Worm (Caenorhabditis elegans) whole organism, L2 larva: ENCODE results near the gene ZK593.3.

Experiments used
- C34F6.9 ChIP-seq: fragments of 150-350 bp; optimal IDR thresholded peaks from 2 replicates; lab custom pipeline; 2014; ENCODE audit warnings: missing biosample characterization, missing genetic modification characterization
- F13H6.1 ChIP-seq: sonication (generic microtip); optimal IDR thresholded peaks from 2 replicates; lab custom pipeline; 2016; ENCODE audit warnings: missing genetic modification characterization, missing compliant biosample characterization
- R02D3.7 ChIP-seq: fragments of 150-350 bp; optimal IDR thresholded peaks from 2 replicates; lab custom pipeline; 2014; ENCODE audit warnings: missing biosample characterization, missing genetic modification characterization
- Y55F3AM.14 ChIP-seq: fragments of 200-800 bp; sonication (Bioruptor generic); optimal IDR thresholded peaks from 2 replicates; lab custom pipeline; 2018; ENCODE audit warnings: mild to moderate bottlenecking, missing genetic modification characterization, missing compliant biosample characterization
- ZK546.5 ChIP-seq: sonication (generic microtip); optimal IDR thresholded peaks from 2 replicates; lab custom pipeline; 2017; ENCODE audit warnings: missing biosample characterization, missing genetic modification characterization
- alr-1 ChIP-seq: fragments of 150-350 bp; optimal IDR thresholded peaks from 2 replicates; lab custom pipeline; 2014; ENCODE audit warnings: missing biosample characterization, missing genetic modification characterization
- aly-2 ChIP-seq: fragments of 150-350 bp; optimal IDR thresholded peaks from 2 replicates; lab custom pipeline; 2014; ENCODE audit warnings: missing biosample characterization, missing genetic modification characterization
- ama-1 ChIP-seq: fragments of 150-350 bp; optimal IDR thresholded peaks from 2 replicates; lab custom pipeline; 2018; ENCODE audit warnings: inconsistent platforms
- blmp-1 ChIP-seq: sonication (generic microtip); optimal IDR thresholded peaks from 2 replicates; lab custom pipeline; 2017; ENCODE audit warnings: missing genetic modification characterization, mild to moderate bottlenecking, missing compliant biosample characterization, antibody characterized with exemption, moderate library complexity; ENCODE audit not compliant: insufficient read depth
- ceh-16 ChIP-seq: fragments of 150-350 bp; optimal IDR thresholded peaks from 2 replicates; lab custom pipeline; 2014; ENCODE audit warnings: missing biosample characterization, missing genetic modification characterization
- ceh-82 ChIP-seq: fragments of 150-350 bp; optimal IDR thresholded peaks from 2 replicates; lab custom pipeline; 2014; ENCODE audit warnings: missing biosample characterization, missing genetic modification characterization
- crh-2 ChIP-seq: sonication (generic microtip); optimal IDR thresholded peaks from 2 replicates; lab custom pipeline; 2017; ENCODE audit warnings: missing biosample characterization, missing genetic modification characterization
- dmd-4 ChIP-seq: sonication (generic microtip); optimal IDR thresholded peaks from 2 replicates; lab custom pipeline; 2017; ENCODE audit warnings: missing biosample characterization, missing genetic modification characterization
- egl-27 ChIP-seq: sonication (generic microtip); optimal IDR thresholded peaks from 3 replicates; lab custom pipeline; 2017; ENCODE audit warnings: missing biosample characterization, missing genetic modification reagents, missing genetic modification characterization
- elt-1 ChIP-seq: fragments of 150-350 bp; optimal IDR thresholded peaks from 2 replicates; lab custom pipeline; 2014; ENCODE audit warnings: missing biosample characterization, missing genetic modification characterization
- elt-3 ChIP-seq: sonication (generic microtip); optimal IDR thresholded peaks from 2 replicates; lab custom pipeline; 2017; ENCODE audit warnings: missing biosample characterization, missing genetic modification characterization
- fos-1 ChIP-seq: fragments of 150-350 bp; optimal IDR thresholded peaks from 2 replicates; lab custom pipeline; 2014; ENCODE audit warnings: missing biosample characterization, missing genetic modification characterization
- gmeb-1 ChIP-seq: fragments of 150-350 bp; optimal IDR thresholded peaks from 2 replicates; lab custom pipeline; 2014; ENCODE audit warnings: missing biosample characterization, missing genetic modification characterization
- lin-11 ChIP-seq: fragments of 150-350 bp; sonication (generic microtip); optimal IDR thresholded peaks from 2 replicates; lab custom pipeline; 2014; ENCODE audit warnings: missing biosample characterization, missing genetic modification characterization, inconsistent platforms, mixed read lengths
- lin-13 ChIP-seq: fragments of 150-350 bp; optimal IDR thresholded peaks from 2 replicates; lab custom pipeline; 2014; ENCODE audit warnings: missing biosample characterization, missing genetic modification reagents, missing genetic modification characterization
- lin-39 ChIP-seq: fragments of 150-350 bp; optimal IDR thresholded peaks from 2 replicates; lab custom pipeline; 2014; ENCODE audit warnings: missing biosample characterization, missing genetic modification reagents, missing genetic modification characterization
- lsy-2 ChIP-seq, 2 experiments: fragments of 150-350 bp in 1 of 2; sonication (generic microtip) in 1 of 2; optimal IDR thresholded peaks; 2 replicates each; lab custom pipeline; 2014 to 2017; ENCODE audit warnings: missing biosample characterization in 2 of 2, missing genetic modification characterization in 2 of 2
- mab-5 ChIP-seq: fragments of 150-350 bp; optimal IDR thresholded peaks from 2 replicates; lab custom pipeline; 2014; ENCODE audit warnings: missing biosample characterization, missing genetic modification characterization
- mbf-1 ChIP-seq: sonication (generic microtip); optimal IDR thresholded peaks from 2 replicates; lab custom pipeline; 2017; ENCODE audit warnings: missing biosample characterization, missing genetic modification characterization
- mdl-1 ChIP-seq, 2 experiments: fragments of 150-350 bp in 1 of 2; sonication (generic microtip) in 1 of 2; optimal IDR thresholded peaks; 2 replicates each; lab custom pipeline; 2017; ENCODE audit warnings: missing biosample characterization in 2 of 2, missing genetic modification characterization in 2 of 2
- nhr-10 ChIP-seq: sonication (generic microtip); optimal IDR thresholded peaks from 2 replicates; lab custom pipeline; 2017; ENCODE audit warnings: missing biosample characterization, missing genetic modification characterization
- nhr-11 ChIP-seq: fragments of 150-350 bp; optimal IDR thresholded peaks from 2 replicates; lab custom pipeline; 2014; ENCODE audit warnings: missing biosample characterization, missing genetic modification characterization
- nhr-12 ChIP-seq: fragments of 150-350 bp; optimal IDR thresholded peaks from 2 replicates; lab custom pipeline; 2014; ENCODE audit warnings: missing biosample characterization, missing genetic modification characterization
- nhr-129 ChIP-seq: fragments of 150-350 bp; optimal IDR thresholded peaks from 2 replicates; lab custom pipeline; 2014; ENCODE audit warnings: missing biosample characterization, missing genetic modification characterization
- nhr-21 ChIP-seq: fragments of 150-350 bp; optimal IDR thresholded peaks from 2 replicates; lab custom pipeline; 2014; ENCODE audit warnings: missing biosample characterization, missing genetic modification characterization
- nhr-23 ChIP-seq: fragments of 150-350 bp; optimal IDR thresholded peaks from 2 replicates; lab custom pipeline; 2014; ENCODE audit warnings: missing biosample characterization, missing genetic modification reagents, missing genetic modification characterization
- nhr-237 ChIP-seq: fragments of 150-350 bp; optimal IDR thresholded peaks from 2 replicates; lab custom pipeline; 2014; ENCODE audit warnings: missing biosample characterization, missing genetic modification characterization
- nhr-25 ChIP-seq: fragments of 150-350 bp; sonication (generic microtip); optimal IDR thresholded peaks from 3 replicates; lab custom pipeline; 2014; ENCODE audit warnings: missing biosample characterization, missing genetic modification characterization
- nhr-6 ChIP-seq: fragments of 150-350 bp; optimal IDR thresholded peaks from 2 replicates; lab custom pipeline; 2014; ENCODE audit warnings: missing biosample characterization, missing genetic modification characterization
- nhr-77 ChIP-seq: fragments of 150-350 bp; optimal IDR thresholded peaks from 2 replicates; lab custom pipeline; 2014; ENCODE audit warnings: missing biosample characterization, missing genetic modification characterization
- peb-1 ChIP-seq: fragments of 150-350 bp; optimal IDR thresholded peaks from 2 replicates; lab custom pipeline; 2014; ENCODE audit warnings: missing biosample characterization, missing genetic modification characterization
- sem-4 ChIP-seq: fragments of 150-350 bp; optimal IDR thresholded peaks from 2 replicates; lab custom pipeline; 2014; ENCODE audit warnings: missing biosample characterization, missing genetic modification reagents, missing genetic modification characterization
- skn-1 ChIP-seq: sonication (generic microtip); optimal IDR thresholded peaks from 2 replicates; lab custom pipeline; 2017; ENCODE audit warnings: missing biosample characterization, missing genetic modification characterization
- sma-3 ChIP-seq: sonication (generic microtip); optimal IDR thresholded peaks from 2 replicates; lab custom pipeline; 2016; ENCODE audit warnings: missing genetic modification reagents, missing genetic modification characterization, missing compliant biosample characterization
- sma-9 ChIP-seq, 2 experiments: fragments of 150-350 bp in 1 of 2; sonication (generic microtip) in 1 of 2; optimal IDR thresholded peaks; 2 replicates each; lab custom pipeline; 2014 to 2016; ENCODE audit warnings: missing genetic modification characterization in 2 of 2, mild to moderate bottlenecking in 1 of 2, missing biosample characterization in 1 of 2, missing compliant biosample characterization in 1 of 2, missing genetic modification reagents in 1 of 2, moderate library complexity in 1 of 2
- snpc-4 ChIP-seq: fragments of 150-350 bp; optimal IDR thresholded peaks from 2 replicates; lab custom pipeline; 2014; ENCODE audit warnings: missing biosample characterization, missing genetic modification characterization
- unc-39 ChIP-seq: fragments of 150-350 bp; optimal IDR thresholded peaks from 2 replicates; lab custom pipeline; 2014; ENCODE audit warnings: missing biosample characterization, missing genetic modification characterization
- unc-55 ChIP-seq: fragments of 150-350 bp; sonication (generic microtip); optimal IDR thresholded peaks from 3 replicates; lab custom pipeline; 2014; ENCODE audit warnings: missing biosample characterization, missing genetic modification reagents, missing genetic modification characterization
- unc-62 ChIP-seq: fragments of 150-350 bp; optimal IDR thresholded peaks from 2 replicates; lab custom pipeline; 2014; ENCODE audit warnings: missing biosample characterization, missing genetic modification reagents, missing genetic modification characterization
- zag-1 ChIP-seq: fragments of 150-350 bp; optimal IDR thresholded peaks from 2 replicates; lab custom pipeline; 2014; ENCODE audit warnings: missing biosample characterization, missing genetic modification characterization
- ztf-1 ChIP-seq: fragments of 200-800 bp; sonication (Bioruptor generic); conservative IDR thresholded peaks from 2 replicates; pipeline ENCODE4 v1.3.6; 2022; ENCODE audit warnings: missing genetic modification characterization, missing compliant biosample characterization
- ztf-11 ChIP-seq: sonication (generic microtip); optimal IDR thresholded peaks from 2 replicates; lab custom pipeline; 2017; ENCODE audit warnings: missing biosample characterization, missing genetic modification characterization
- ztf-4 ChIP-seq: fragments of 150-350 bp; optimal IDR thresholded peaks from 2 replicates; lab custom pipeline; 2014; ENCODE audit warnings: missing biosample characterization, missing genetic modification characterization

Gene ZK593.3

DNA sequence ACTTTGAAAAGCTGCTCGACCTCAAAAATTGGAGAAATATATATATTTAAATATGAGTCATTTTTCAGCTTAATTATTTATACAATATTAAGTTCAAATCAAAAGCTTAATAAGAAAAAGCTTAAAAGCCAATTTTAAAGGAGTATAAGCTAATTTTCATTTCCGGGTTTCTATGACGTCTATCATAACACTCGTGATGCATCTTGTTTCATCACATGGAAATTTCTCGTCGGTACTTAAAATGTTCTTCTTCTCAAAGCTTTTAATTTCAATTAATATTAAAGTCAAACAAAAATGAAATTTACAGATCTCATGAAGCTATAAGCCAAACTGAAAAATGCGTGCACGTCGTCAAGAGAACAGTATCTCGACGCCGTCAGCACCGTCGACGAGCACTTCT, 4.3 kb downstream of the ZK593.3 start, which contains the start of gene rbr-2:
Gene rbr-2 (plus strand): TSS at position 301 of the 400 bp plus-strand sequence.
- TF ChIP-seq lin-39 (tag; lab: Kevin White, UChicago) (no peak), F13H6.1 (tag; lab: Kevin White, UChicago) (no peak), sma-9 (GFP tag; optimal IDR thresholded peaks at IDR 0.05; lab: Kevin White, UChicago) (no peak), sma-9 (tag; optimal IDR thresholded peaks at IDR 0.05; lab: Kevin White, UChicago) (no peak), alr-1 (no peak), lin-13 (no peak), dmd-4 (tag; lab: Kevin White, UChicago) (no peak), snpc-4 (tag; lab: Kevin White, UChicago) (no peak), elt-1 (tag; lab: Kevin White, UChicago) (no peak), crh-2 (no peak), mbf-1 (tag; lab: Kevin White, UChicago) (no peak), egl-27 (tag; lab: Kevin White, UChicago) (no peak), zag-1 (tag; lab: Kevin White, UChicago) (no peak), fos-1 (no peak), lin-11 (tag; lab: Kevin White, UChicago) (no peak), nhr-10 (tag; lab: Kevin White, UChicago) (no peak), unc-55 (GFP tag; lab: Kevin White, UChicago) (no peak), ztf-4 (no peak), C34F6.9 (no peak)

DNA sequence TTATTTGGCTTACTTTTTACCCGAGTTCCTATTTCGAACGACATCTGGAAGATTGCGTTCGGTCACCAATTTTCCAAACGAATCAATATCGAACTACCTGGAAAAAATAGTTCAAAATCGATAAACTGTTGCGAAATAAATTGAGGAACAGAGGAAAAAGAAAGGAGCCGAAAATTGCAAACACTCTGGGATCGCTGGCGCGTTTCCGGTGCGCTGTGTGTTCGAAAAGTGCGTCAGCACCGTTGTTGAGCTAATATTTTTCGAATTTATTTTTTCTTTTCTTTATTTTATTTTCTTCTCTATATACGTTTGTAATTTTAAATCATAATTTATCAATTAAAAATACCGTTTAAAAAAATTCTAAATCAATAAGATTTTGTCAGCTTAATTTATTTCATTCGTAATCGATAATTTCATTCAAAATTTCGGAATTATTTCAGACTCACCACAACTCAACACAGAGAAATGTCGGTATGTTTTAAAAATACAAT, 17.6 kb downstream of the ZK593.3 start, which contains the start of the genes dnc-1 and lsm-7:
Gene dnc-1 (minus strand): TSS at position 142 of the 491 bp plus-strand sequence.
Gene lsm-7 (plus strand): TSS at position 441 of the 491 bp plus-strand sequence.
- TF ChIP-seq mab-5 (peak; percentile 55), sma-9 (GFP tag; optimal IDR thresholded peaks at IDR 0.05; lab: Kevin White, UChicago) (peak; percentile 74), sma-9 (tag; optimal IDR thresholded peaks at IDR 0.05; lab: Kevin White, UChicago) (no peak), dmd-4 (tag; lab: Kevin White, UChicago) (no peak), crh-2 (peak; percentile 77), nhr-23 (tag; lab: Kevin White, UChicago) (no peak), C34F6.9 (peak; percentile 95), lsy-2 (tag; optimal IDR thresholded peaks at IDR 0.05; lab: Kevin White, UChicago) (peak; percentile 47 to 87), lin-13 (peak; percentile 54), ama-1 (lab: Kevin White, UChicago) (no peak), fos-1 (peak; percentile 61), unc-55 (GFP tag; lab: Kevin White, UChicago) (peak; percentile 95), nhr-10 (tag; lab: Kevin White, UChicago) (no peak), elt-1 (tag; lab: Kevin White, UChicago) (no peak), egl-27 (tag; lab: Kevin White, UChicago) (peak; percentile 1), unc-62 (GFP tag; lab: Kevin White, UChicago) (no peak), aly-2 (tag; lab: Kevin White, UChicago) (no peak), snpc-4 (tag; lab: Kevin White, UChicago) (peak; percentile 28), lin-11 (tag; lab: Kevin White, UChicago) (peak; percentile 56), ceh-82 (tag; lab: Kevin White, UChicago) (no peak), Y55F3AM.14 (GFP tag; lab: Kevin White, UChicago) (no peak), F13H6.1 (tag; lab: Kevin White, UChicago) (peak; percentile 59), lin-39 (tag; lab: Kevin White, UChicago) (no peak), alr-1 (no peak), ztf-1 (GFP tag; lab: Robert Waterston, UW) (no peak), ceh-16 (tag; lab: Kevin White, UChicago) (no peak), nhr-77 (tag; lab: Kevin White, UChicago) (no peak), nhr-6 (no peak), mbf-1 (tag; lab: Kevin White, UChicago) (no peak), nhr-25 (peak; percentile 75), sma-3 (peak; percentile 30), sem-4 (tag; lab: Kevin White, UChicago) (peak; percentile 58), zag-1 (tag; lab: Kevin White, UChicago) (peak; percentile 30), nhr-129 (tag; lab: Kevin White, UChicago) (peak; percentile 75), mdl-1 (tag; optimal IDR thresholded peaks at IDR 0.05; lab: Kevin White, UChicago) (peak in 1 of 2 experiments; percentile 2), ztf-4 (peak; percentile 17), elt-3 (no peak), ztf-11 (tag; lab: Kevin White, UChicago) (no peak), blmp-1 (no peak), nhr-11 (tag; lab: Kevin White, UChicago) (no peak), gmeb-1 (tag; lab: Kevin White, UChicago) (peak; percentile 81), nhr-21 (no peak), unc-39 (tag; lab: Kevin White, UChicago) (no peak), nhr-237 (no peak), skn-1 (no peak), ZK546.5 (tag; lab: Kevin White, UChicago) (peak; percentile 4), peb-1 (tag; lab: Kevin White, UChicago) (no peak), R02D3.7 (tag; lab: Kevin White, UChicago) (no peak), nhr-12 (no peak)
- TF ChIP-seq, all 48 proteins: peak for 21
